Fruit fly (Drosophila melanogaster) whole organism, prepupa: ENCODE data around the gene CG13084.

Source experiments
- Blimp-1 ChIP-seq: fragments of 200-800 bp; sonication (Bioruptor generic); optimal IDR thresholded peaks from 3 replicates; lab custom pipeline; 2017; ENCODE audit warnings: missing biosample characterization, missing genetic modification characterization, mild to moderate bottlenecking, moderate library complexity, missing genetic modification reagents
- CG10631 ChIP-seq: fragments of 200-800 bp; sonication (Bioruptor generic); optimal IDR thresholded peaks from 2 replicates; lab custom pipeline; 2016; ENCODE audit warnings: missing biosample characterization, missing genetic modification characterization
- CG11294 ChIP-seq: fragments of 200-800 bp; sonication (Bioruptor generic); IDR thresholded peaks from 2 replicates; pipeline ENCODE4 v1.3.6; 2022; ENCODE audit warnings: missing biosample characterization, missing genetic modification characterization
- CG11762 ChIP-seq: fragments of 200-800 bp; sonication (Bioruptor generic); optimal IDR thresholded peaks from 3 replicates; lab custom pipeline; 2016; ENCODE audit warnings: missing biosample characterization, missing genetic modification characterization; ENCODE audit not compliant: insufficient read depth
- CG15336 ChIP-seq: fragments of 200-800 bp; sonication (Bioruptor generic); IDR thresholded peaks from 2 replicates; pipeline ENCODE4 v1.3.6; 2022; ENCODE audit warnings: missing biosample characterization, missing genetic modification characterization
- CG1621 ChIP-seq: fragments of 200-800 bp; sonication (Bioruptor generic); optimal IDR thresholded peaks from 3 replicates; lab custom pipeline; 2018; ENCODE audit warnings: missing biosample characterization, mild to moderate bottlenecking, missing genetic modification characterization
- CG3032 ChIP-seq: fragments of 200-800 bp; optimal IDR thresholded peaks from 2 replicates; lab custom pipeline; 2019; ENCODE audit warnings: missing biosample characterization, mild to moderate bottlenecking, missing genetic modification characterization, moderate library complexity
- CG31627 ChIP-seq: fragments of 200-800 bp; sonication (Bioruptor generic); optimal IDR thresholded peaks from 3 replicates; lab custom pipeline; 2016; ENCODE audit warnings: missing biosample characterization, missing genetic modification characterization
- CG32006 ChIP-seq: fragments of 200-800 bp; sonication (Bioruptor generic); optimal IDR thresholded peaks from 3 replicates; lab custom pipeline; 2017; ENCODE audit warnings: missing biosample characterization, mild to moderate bottlenecking, missing genetic modification characterization
- CG34406 ChIP-seq: fragments of 200-800 bp; sonication (Bioruptor generic); optimal IDR thresholded peaks from 3 replicates; lab custom pipeline; 2016; ENCODE audit warnings: missing biosample characterization, missing genetic modification characterization
- CG3919 ChIP-seq: fragments of 200-800 bp; sonication (Bioruptor generic); optimal IDR thresholded peaks from 3 replicates; lab custom pipeline; 2016; ENCODE audit warnings: missing biosample characterization, missing genetic modification characterization
- CG6163 ChIP-seq: fragments of 200-800 bp; sonication (Bioruptor generic); IDR thresholded peaks from 3 replicates; pipeline ENCODE4 v1.3.6; 2022; ENCODE audit warnings: missing biosample characterization, missing genetic modification characterization
- CG6808 ChIP-seq: fragments of 200-800 bp; sonication (Bioruptor generic); optimal IDR thresholded peaks from 3 replicates; lab custom pipeline; 2017; ENCODE audit warnings: missing biosample characterization, missing genetic modification characterization, mild to moderate bottlenecking, moderate library complexity, missing genetic modification reagents
- CG6854 ChIP-seq: fragments of 200-800 bp; sonication (Bioruptor generic); optimal IDR thresholded peaks from 2 replicates; lab custom pipeline; 2017; ENCODE audit warnings: missing biosample characterization, mild to moderate bottlenecking, missing genetic modification characterization
- CG7368 ChIP-seq: fragments of 200-800 bp; sonication (Bioruptor generic); optimal IDR thresholded peaks from 3 replicates; lab custom pipeline; 2016; ENCODE audit warnings: missing biosample characterization, missing genetic modification characterization
- CG8119 ChIP-seq: fragments of 200-800 bp; sonication (Bioruptor generic); IDR thresholded peaks from 3 replicates; pipeline ENCODE4 v1.3.6; 2022; ENCODE audit warnings: missing biosample characterization, missing genetic modification characterization
- CG8319 ChIP-seq: fragments of 200-800 bp; sonication (Bioruptor generic); optimal IDR thresholded peaks from 3 replicates; lab custom pipeline; 2016; ENCODE audit warnings: missing biosample characterization, missing genetic modification characterization
- CG9139 ChIP-seq: fragments of 200-800 bp; sonication (Bioruptor generic); optimal IDR thresholded peaks from 3 replicates; lab custom pipeline; 2017; ENCODE audit warnings: missing biosample characterization, mild to moderate bottlenecking, missing genetic modification characterization
- Eip78C ChIP-seq: fragments of 200-800 bp; sonication (Bioruptor generic); peaks from one replicate; lab custom pipeline; 2016; ENCODE audit warnings: missing biosample characterization, missing genetic modification characterization
- Eip93F ChIP-seq: fragments of 200-800 bp; sonication (Bioruptor generic); optimal IDR thresholded peaks from 2 replicates; lab custom pipeline; 2016; ENCODE audit warnings: missing biosample characterization, mild to moderate bottlenecking, missing genetic modification characterization
- Ets21C ChIP-seq: fragments of 200-800 bp; sonication (Bioruptor generic); optimal IDR thresholded peaks from 3 replicates; lab custom pipeline; 2016; ENCODE audit warnings: missing biosample characterization, missing genetic modification characterization
- Ets96B ChIP-seq: fragments of 200-800 bp; optimal IDR thresholded peaks from 2 replicates; lab custom pipeline; 2019; ENCODE audit warnings: missing biosample characterization, mild to moderate bottlenecking, missing genetic modification characterization, moderate library complexity
- Gug ChIP-seq: fragments of 200-800 bp; sonication (Bioruptor generic); IDR thresholded peaks from 2 replicates; pipeline ENCODE4 v1.3.6; 2022; ENCODE audit warnings: missing biosample characterization, missing genetic modification characterization
- Hr39 ChIP-seq: fragments of 200-800 bp; sonication (Bioruptor generic); optimal IDR thresholded peaks from 2 replicates; lab custom pipeline; 2016; ENCODE audit warnings: missing biosample characterization, missing genetic modification characterization
- Hr4 ChIP-seq: fragments of 200-800 bp; sonication (Bioruptor generic); optimal IDR thresholded peaks from 3 replicates; lab custom pipeline; 2016; ENCODE audit warnings: missing biosample characterization, missing genetic modification characterization
- Lpt ChIP-seq: fragments of 200-800 bp; sonication (Bioruptor generic); optimal IDR thresholded peaks from 3 replicates; lab custom pipeline; 2016; ENCODE audit warnings: missing biosample characterization, missing genetic modification characterization
- Met ChIP-seq: fragments of 200-800 bp; sonication (Bioruptor generic); optimal IDR thresholded peaks from 3 replicates; lab custom pipeline; 2016; ENCODE audit warnings: missing biosample characterization, missing genetic modification characterization
- OdsH ChIP-seq: fragments of 200-800 bp; sonication (Bioruptor generic); optimal IDR thresholded peaks from 3 replicates; lab custom pipeline; 2016; ENCODE audit warnings: missing biosample characterization, missing genetic modification characterization
- Smox ChIP-seq: fragments of 200-800 bp; sonication (Bioruptor generic); optimal IDR thresholded peaks from 3 replicates; lab custom pipeline; 2016; ENCODE audit warnings: missing biosample characterization, missing genetic modification characterization
- Sox102F ChIP-seq: fragments of 200-800 bp; sonication (Bioruptor generic); optimal IDR thresholded peaks from 2 replicates; lab custom pipeline; 2016; ENCODE audit warnings: missing biosample characterization, mild to moderate bottlenecking, missing genetic modification characterization
- Sox14 ChIP-seq: fragments of 200-800 bp; sonication (Bioruptor generic); optimal IDR thresholded peaks from 3 replicates; lab custom pipeline; 2016; ENCODE audit warnings: missing biosample characterization, missing genetic modification characterization
- Sox15 ChIP-seq: fragments of 200-800 bp; sonication (Bioruptor generic); optimal IDR thresholded peaks from 3 replicates; lab custom pipeline; 2016; ENCODE audit warnings: missing biosample characterization, missing genetic modification characterization
- acj6 ChIP-seq: fragments of 200-800 bp; sonication (Bioruptor generic); optimal IDR thresholded peaks from 3 replicates; lab custom pipeline; 2016; ENCODE audit warnings: missing biosample characterization, missing genetic modification characterization
- cyc ChIP-seq: fragments of 200-800 bp; sonication (Bioruptor generic); optimal IDR thresholded peaks from 3 replicates; lab custom pipeline; 2016; ENCODE audit warnings: missing biosample characterization, missing genetic modification characterization
- dac ChIP-seq: fragments of 200-800 bp; sonication (Bioruptor generic); optimal IDR thresholded peaks from 2 replicates; lab custom pipeline; 2017; ENCODE audit warnings: missing biosample characterization, mild to moderate bottlenecking, missing genetic modification characterization
- dsx ChIP-seq: fragments of 200-800 bp; optimal IDR thresholded peaks from 3 replicates; lab custom pipeline; 2019; ENCODE audit warnings: missing biosample characterization, mild to moderate bottlenecking, missing genetic modification characterization, moderate library complexity; ENCODE audit not compliant: poor library complexity, severe bottlenecking
- esn ChIP-seq: fragments of 200-800 bp; sonication (Bioruptor generic); optimal IDR thresholded peaks from 2 replicates; lab custom pipeline; 2016; ENCODE audit warnings: missing biosample characterization, mild to moderate bottlenecking, missing genetic modification characterization, moderate library complexity
- fd85E ChIP-seq: fragments of 200-800 bp; sonication (Bioruptor generic); optimal IDR thresholded peaks from 3 replicates; lab custom pipeline; 2016; ENCODE audit warnings: missing biosample characterization, missing genetic modification characterization
- fkh ChIP-seq: fragments of 200-800 bp; sonication (Bioruptor generic); optimal IDR thresholded peaks from 3 replicates; lab custom pipeline; 2017; ENCODE audit warnings: missing biosample characterization, mild to moderate bottlenecking, missing genetic modification characterization, moderate library complexity
- lz ChIP-seq: fragments of 200-800 bp; sonication (Bioruptor generic); optimal IDR thresholded peaks from 3 replicates; lab custom pipeline; 2016; ENCODE audit warnings: missing biosample characterization, missing genetic modification characterization
- net ChIP-seq: fragments of 200-800 bp; sonication (Bioruptor generic); optimal IDR thresholded peaks from 3 replicates; lab custom pipeline; 2016; ENCODE audit warnings: missing biosample characterization, missing genetic modification characterization
- pdm3 ChIP-seq: fragments of 200-800 bp; sonication (Bioruptor generic); optimal IDR thresholded peaks from 3 replicates; lab custom pipeline; 2016; ENCODE audit warnings: missing biosample characterization, missing genetic modification characterization
- salr ChIP-seq, 2 experiments: fragments of 200-800 bp; sonication (Bioruptor generic); optimal IDR thresholded peaks; 3 replicates each; lab custom pipeline; 2016 to 2018; ENCODE audit warnings: missing biosample characterization in 2 of 2, missing genetic modification characterization in 2 of 2, mild to moderate bottlenecking in 1 of 2
- ss ChIP-seq, 2 experiments: fragments of 200-800 bp; sonication (Bioruptor generic); optimal IDR thresholded peaks; 2 replicates in 1 of 2; 3 replicates in 1 of 2; lab custom pipeline; 2017 to 2018; ENCODE audit warnings: mild to moderate bottlenecking in 2 of 2, missing biosample characterization in 2 of 2, missing genetic modification characterization in 2 of 2, moderate library complexity in 1 of 2
- svp ChIP-seq: fragments of 200-800 bp; sonication (Bioruptor generic); peaks from one replicate; lab custom pipeline; 2016; ENCODE audit warnings: missing biosample characterization, missing genetic modification characterization
- topi ChIP-seq: fragments of 200-800 bp; sonication (Bioruptor generic); optimal IDR thresholded peaks from 3 replicates; lab custom pipeline; 2016; ENCODE audit warnings: missing biosample characterization, missing genetic modification characterization
- vri ChIP-seq: fragments of 200-800 bp; sonication (Bioruptor generic); optimal IDR thresholded peaks from 3 replicates; lab custom pipeline; 2016; ENCODE audit warnings: missing biosample characterization, mild to moderate bottlenecking, missing genetic modification characterization

The CG13084 gene

DNA sequence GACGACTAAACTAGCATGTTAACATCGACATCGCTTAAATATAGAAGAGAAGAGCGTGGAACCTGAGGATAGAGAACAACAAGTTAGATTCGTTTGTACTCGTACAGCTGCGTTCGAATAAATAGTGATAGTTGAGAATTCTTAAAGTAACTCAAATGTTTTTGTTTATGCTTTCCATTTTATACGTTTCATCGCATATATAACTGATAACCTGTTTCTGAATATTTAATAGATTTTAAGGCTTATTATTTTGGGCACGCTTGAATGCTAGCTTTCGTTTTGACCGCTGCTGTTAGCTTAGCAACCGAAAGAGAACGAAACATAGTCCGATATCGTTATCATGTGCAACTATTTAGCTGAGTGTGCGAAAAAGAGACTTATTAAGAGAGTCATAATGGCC lies 43.6 kb downstream of the CG13084 start (continued):
- TF ChIP-seq dsx (peak; percentile 97), CG6163 (GFP tag; lab: Robert Waterston, UW) (peak; percentile 99), CG9139 (peak; percentile 93), Sox102F (peak; percentile 54), Hr4 (peak; percentile 99), CG8119 (GFP tag; lab: Robert Waterston, UW) (peak; percentile 99), Eip78C (GFP tag; lab: Kevin White, UChicago) (peak; percentile 99), CG6808 (GFP tag; lab: Kevin White, UChicago) (peak; percentile 92), CG10631 (GFP tag; lab: Kevin White, UChicago) (peak; percentile 96), CG7368 (GFP tag; lab: Kevin White, UChicago) (peak; percentile 90), salr (GFP tag; optimal IDR thresholded peaks at IDR 0.05; lab: Kevin White, UChicago) (peak; percentile 89 to 97), ss (GFP tag; optimal IDR thresholded peaks at IDR 0.05; lab: Kevin White, UChicago) (peak; percentile 94), CG3919 (peak; percentile 97), CG34406 (GFP tag; lab: Kevin White, UChicago) (peak; percentile 86), Ets21C (GFP tag; lab: Kevin White, UChicago) (peak; percentile 27), Sox15 (GFP tag; lab: Kevin White, UChicago) (peak; percentile 74), svp (GFP tag; lab: Kevin White, UChicago) (no peak), Ets96B (tag; lab: Kevin White, UChicago) (peak; percentile 98), CG15336 (peak; percentile 100), OdsH (GFP tag; lab: Kevin White, UChicago) (peak; percentile 97), Gug (peak; percentile 99), CG11294 (peak; percentile 99), esn (GFP tag; lab: Kevin White, UChicago) (peak; percentile 74), fkh (GFP tag; lab: Kevin White, UChicago) (peak; percentile 76), acj6 (GFP tag; lab: Kevin White, UChicago) (peak; percentile 94), pdm3 (peak; percentile 97), Hr39 (GFP tag; lab: Kevin White, UChicago) (peak; percentile 69), Met (GFP tag; lab: Kevin White, UChicago) (peak; percentile 66), net (peak; percentile 97), Eip93F (peak; percentile 61), vri (GFP tag; lab: Kevin White, UChicago) (peak; percentile 83), CG6854 (GFP tag; lab: Kevin White, UChicago) (no peak), Sox14 (peak; percentile 95), Lpt (peak; percentile 96), lz (GFP tag; lab: Kevin White, UChicago) (peak; percentile 77), CG11762 (peak; percentile 93), CG8319 (GFP tag; lab: Kevin White, UChicago) (peak; percentile 85)

DNA sequence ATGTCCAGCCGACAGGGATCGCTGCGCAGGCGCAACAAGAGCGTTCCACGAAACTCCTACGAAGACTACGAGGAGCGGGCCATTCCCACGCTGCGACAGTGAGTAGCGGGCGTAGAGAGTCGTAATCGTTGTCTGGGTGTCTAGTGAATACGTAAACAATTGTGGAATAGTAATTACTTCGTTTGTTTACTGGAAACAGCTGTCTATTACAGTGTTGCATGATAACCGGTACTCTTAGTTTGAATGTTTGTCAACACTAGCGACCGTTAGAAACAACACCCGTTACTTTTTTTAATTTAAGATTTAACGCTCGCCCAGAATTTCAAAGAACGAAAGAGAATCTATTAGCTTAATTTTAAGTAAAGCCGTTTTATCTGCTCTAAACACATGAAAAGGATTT lies 45.4 kb downstream of the CG13084 start, which contains the start of gene CG10165:
CG10165 (minus strand) TSS at position 214 of the 400 bp plus-strand sequence.
- TF ChIP-seq topi (GFP tag; lab: Kevin White, UChicago) (no peak), fkh (GFP tag; lab: Kevin White, UChicago) (peak; percentile 81), CG8319 (GFP tag; lab: Kevin White, UChicago) (no peak), CG8119 (GFP tag; lab: Robert Waterston, UW) (no peak), CG11762 (no peak), Ets21C (GFP tag; lab: Kevin White, UChicago) (no peak), dsx (peak; percentile 61)

DNA sequence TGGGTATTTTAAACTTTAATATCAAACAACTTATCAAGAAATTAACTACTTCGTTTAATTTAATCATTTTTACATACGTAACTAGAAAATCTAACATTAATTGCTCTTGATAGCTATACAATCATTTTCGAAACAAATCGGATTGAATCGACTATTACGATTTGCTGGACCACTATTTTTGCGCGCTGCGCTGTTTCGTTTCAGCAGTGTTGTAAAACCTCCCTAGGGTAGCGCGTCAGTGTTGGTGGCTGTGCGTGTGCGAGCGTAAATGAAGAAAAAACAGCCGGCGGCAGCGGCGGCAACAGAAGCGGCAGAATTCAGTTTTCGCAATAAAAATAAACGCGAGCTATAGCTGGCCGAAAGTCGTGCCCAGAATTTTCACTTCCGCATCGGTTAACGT lies 48.5 kb downstream of the CG13084 start, which contains the start of gene CG33116:
CG33116 (plus strand) TSS at position 233 of the 400 bp plus-strand sequence.
- TF ChIP-seq cyc, result peak; percentile 86
- TF ChIP-seq CG1621, result peak; percentile 77
- peak; percentile 33 for TF ChIP-seq Eip93F
- TF ChIP-seq CG32006 (GFP tag; lab: Kevin White, UChicago), result peak; percentile 91
- peak; percentile 87 for TF ChIP-seq pdm3
- TF ChIP-seq lz (GFP tag; lab: Kevin White, UChicago), result peak; percentile 87
- TF ChIP-seq Smox (GFP tag; lab: Kevin White, UChicago), result peak; percentile 81
- peak; percentile 69 for TF ChIP-seq CG11294
- peak; percentile 56 to 75 for TF ChIP-seq ss (GFP tag; optimal IDR thresholded peaks at IDR 0.05; lab: Kevin White, UChicago)
- peak; percentile 77 for TF ChIP-seq dac
- peak; percentile 64 for TF ChIP-seq Ets21C (GFP tag; lab: Kevin White, UChicago)
- peak; percentile 96 for TF ChIP-seq Eip78C (GFP tag; lab: Kevin White, UChicago)
- peak; percentile 86 for TF ChIP-seq net
- TF ChIP-seq fd85E, result peak; percentile 69
- TF ChIP-seq Sox14, result peak; percentile 87
- peak; percentile 77 for TF ChIP-seq CG3032 (tag; lab: Kevin White, UChicago)
- TF ChIP-seq salr (GFP tag; optimal IDR thresholded peaks at IDR 0.05; lab: Kevin White, UChicago), result peak; percentile 64 to 84
- peak; percentile 92 for TF ChIP-seq Hr4
- peak; percentile 90 for TF ChIP-seq svp (GFP tag; lab: Kevin White, UChicago)
- peak; percentile 88 for TF ChIP-seq Met (GFP tag; lab: Kevin White, UChicago)
- peak; percentile 72 for TF ChIP-seq dsx
- TF ChIP-seq CG31627 (GFP tag; lab: Kevin White, UChicago), result peak; percentile 87
- peak; percentile 71 for TF ChIP-seq CG6854 (GFP tag; lab: Kevin White, UChicago)
- peak; percentile 39 for TF ChIP-seq Blimp-1 (GFP tag; lab: Kevin White, UChicago)
